Worm (Caenorhabditis elegans) whole organism, mixed stage, embryonic: ENCODE measurements around the gene Y17G9A.2.

Experiments used
- ceh-83 ChIP-seq: fragments of 200-800 bp; sonication (Bioruptor generic); optimal IDR thresholded peaks from 2 replicates; lab custom pipeline; 2018; ENCODE audit warnings: mild to moderate bottlenecking, missing genetic modification characterization, missing compliant biosample characterization
- mep-1 ChIP-seq: fragments of 150-350 bp; optimal IDR thresholded peaks from 2 replicates; lab custom pipeline; 2017; ENCODE audit warnings: missing biosample characterization, missing genetic modification reagents, missing genetic modification characterization, inconsistent platforms
- unc-62 ChIP-seq: fragments of 150-350 bp; optimal IDR thresholded peaks from 2 replicates; lab custom pipeline; 2014; ENCODE audit warnings: missing biosample characterization, missing genetic modification reagents, missing genetic modification characterization

DNA sequence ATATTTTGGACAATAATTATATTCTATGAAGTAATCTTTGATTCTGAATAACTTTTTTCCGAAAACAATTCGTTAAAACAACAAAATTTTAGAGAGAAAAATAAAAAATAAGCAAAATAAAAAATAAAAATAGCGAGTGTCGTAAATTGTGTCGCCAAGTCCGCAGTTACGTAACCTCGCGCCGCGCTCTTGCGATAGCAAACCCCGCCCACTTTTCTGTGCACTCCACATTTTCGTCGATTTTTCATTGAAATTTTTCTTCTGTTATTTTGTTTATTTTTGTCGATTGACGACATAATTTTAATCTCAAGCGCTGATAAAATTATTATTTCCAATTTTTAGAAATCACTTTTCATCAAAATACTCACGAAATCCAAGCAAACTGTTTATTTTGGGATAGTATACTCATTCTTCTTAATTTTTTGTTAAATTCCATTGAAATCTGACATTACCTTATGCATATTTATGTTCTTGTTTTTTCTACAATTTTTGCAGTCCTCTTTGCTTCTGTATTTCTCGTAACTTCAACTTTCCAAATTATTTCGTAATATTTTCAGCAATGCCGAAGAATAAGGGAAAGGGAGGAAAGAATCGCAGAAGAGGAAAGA is 45.6 kb downstream of the Y17G9A.2 start, which contains the start of gene eif-1.A:
- TF ChIP-seq ceh-83 (no peak), unc-62 (GFP tag; lab: Kevin White, UChicago) (no peak), mep-1 (tag; lab: Kevin White, UChicago) (peak; percentile 79)
